Fruit fly (Drosophila melanogaster) whole organism, larva: ENCODE measurements around the gene CG11550.

Experiments used
- noc ChIP-seq: fragments of 200-800 bp; sonication (Bioruptor generic); optimal IDR thresholded peaks from 3 replicates; lab custom pipeline; 2019; ENCODE audit warnings: missing biosample characterization, mild to moderate bottlenecking, missing genetic modification characterization, moderate library complexity

The CG11550 gene

dm6 chr3R:31679830-31680294, at the start of gene CG11550:
Gene CG11550 (minus strand): TSS chr3R:31679880.
- no peak for TF ChIP-seq noc (tag; lab: Kevin White, UChicago)

dm6 chr3R:31727773-31728172, 48.1 kb upstream of the CG11550 start:
- TF ChIP-seq noc (tag; lab: Kevin White, UChicago), result no peak

DNA sequence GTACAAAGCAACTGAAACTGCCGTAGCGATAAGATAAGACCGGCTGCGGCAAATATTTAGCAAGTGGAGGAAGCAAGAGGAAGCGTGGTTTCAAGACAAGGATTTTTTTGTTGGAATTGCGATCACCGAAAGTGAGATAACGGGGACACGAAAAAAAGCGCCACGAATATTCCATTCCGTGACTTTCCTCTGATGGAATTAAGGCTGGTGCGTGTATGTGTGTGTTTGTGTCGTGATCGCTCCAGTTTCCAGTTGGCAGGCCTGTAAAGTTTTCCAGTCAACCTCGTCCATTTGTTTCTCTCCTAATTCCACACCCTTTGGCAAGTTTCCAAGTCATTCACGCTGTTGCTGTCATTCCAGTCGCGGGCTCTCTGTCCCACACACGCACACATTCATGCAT, 46.6 kb upstream of the CG11550 start:
- no peak for TF ChIP-seq noc (tag; lab: Kevin White, UChicago)

DNA sequence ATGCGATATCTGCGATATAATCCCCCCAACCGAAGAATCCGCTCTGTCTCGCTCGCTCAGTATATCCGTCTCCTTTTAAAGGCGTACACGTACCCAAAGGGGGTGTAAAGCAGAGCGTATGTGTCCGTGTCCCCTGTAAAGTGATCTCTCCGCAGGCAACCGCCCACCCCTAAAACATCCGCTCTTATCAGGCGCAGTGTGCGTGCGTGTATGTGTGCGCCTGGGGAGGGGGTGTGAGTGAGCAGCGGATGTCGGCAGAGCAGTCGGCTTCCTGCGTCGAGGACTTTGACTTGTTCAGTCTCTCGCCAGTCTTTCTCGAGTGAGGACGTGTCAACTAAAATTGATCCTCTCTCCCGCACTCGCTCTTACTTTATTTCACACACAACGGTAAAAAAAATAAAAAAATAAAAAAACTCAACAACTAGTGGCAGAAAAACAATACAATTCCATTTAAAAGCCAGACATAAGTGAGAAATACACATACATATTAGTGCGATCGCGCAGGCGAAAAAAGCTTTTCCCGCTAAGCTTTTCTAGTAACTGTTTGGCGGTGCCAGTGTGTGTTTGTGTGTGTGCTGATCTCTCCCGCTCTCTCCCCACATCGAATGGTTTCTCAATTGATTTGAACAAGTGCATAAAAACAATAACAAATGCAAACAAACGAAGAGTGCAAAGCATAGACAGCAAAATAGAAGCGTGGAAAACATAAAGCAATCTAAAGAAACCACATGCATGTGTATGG, 46.0 kb upstream of the CG11550 start:
- no peak for TF ChIP-seq noc (tag; lab: Kevin White, UChicago)

DNA sequence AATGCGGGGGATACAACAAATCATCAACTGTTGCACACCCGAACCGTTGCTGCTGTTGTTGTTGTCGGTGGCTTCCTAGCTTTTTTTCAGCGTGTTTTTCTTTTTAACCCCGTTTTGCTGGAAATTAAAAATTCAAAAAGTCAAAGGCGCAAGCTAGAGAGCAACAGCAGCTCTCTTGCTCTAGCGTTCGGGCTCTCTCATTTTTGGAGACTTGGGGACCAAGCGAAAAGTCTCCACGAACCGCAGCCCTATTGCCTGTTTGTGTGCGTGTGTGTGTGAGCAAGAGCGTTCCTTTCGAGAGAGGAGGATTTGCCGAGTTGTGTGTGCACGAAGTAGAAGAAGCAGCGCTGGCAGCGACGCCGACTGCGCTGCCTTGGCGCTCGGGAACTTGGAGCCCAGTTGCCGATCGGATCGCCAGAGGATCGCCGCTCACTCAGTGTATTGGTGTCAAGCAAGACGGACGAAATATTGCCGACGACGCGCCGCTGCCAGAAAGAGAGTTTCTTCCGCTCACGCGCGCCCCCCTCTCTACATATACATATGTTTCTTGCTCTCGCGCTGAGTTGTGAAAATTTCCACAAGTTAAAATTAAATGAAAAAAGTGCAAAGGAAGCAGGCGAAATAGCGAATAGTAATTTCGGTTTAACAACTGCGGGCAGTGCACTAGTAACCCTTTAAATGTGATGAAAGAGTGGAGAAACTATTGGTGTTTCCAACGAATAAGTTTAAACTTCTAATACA, 45.1 kb upstream of the CG11550 start:
- TF ChIP-seq noc (tag; lab: Kevin White, UChicago), result no peak

dm6 chr3R:31724136-31724535, 44.5 kb upstream of the CG11550 start:
- no peak for TF ChIP-seq noc (tag; lab: Kevin White, UChicago)

DNA sequence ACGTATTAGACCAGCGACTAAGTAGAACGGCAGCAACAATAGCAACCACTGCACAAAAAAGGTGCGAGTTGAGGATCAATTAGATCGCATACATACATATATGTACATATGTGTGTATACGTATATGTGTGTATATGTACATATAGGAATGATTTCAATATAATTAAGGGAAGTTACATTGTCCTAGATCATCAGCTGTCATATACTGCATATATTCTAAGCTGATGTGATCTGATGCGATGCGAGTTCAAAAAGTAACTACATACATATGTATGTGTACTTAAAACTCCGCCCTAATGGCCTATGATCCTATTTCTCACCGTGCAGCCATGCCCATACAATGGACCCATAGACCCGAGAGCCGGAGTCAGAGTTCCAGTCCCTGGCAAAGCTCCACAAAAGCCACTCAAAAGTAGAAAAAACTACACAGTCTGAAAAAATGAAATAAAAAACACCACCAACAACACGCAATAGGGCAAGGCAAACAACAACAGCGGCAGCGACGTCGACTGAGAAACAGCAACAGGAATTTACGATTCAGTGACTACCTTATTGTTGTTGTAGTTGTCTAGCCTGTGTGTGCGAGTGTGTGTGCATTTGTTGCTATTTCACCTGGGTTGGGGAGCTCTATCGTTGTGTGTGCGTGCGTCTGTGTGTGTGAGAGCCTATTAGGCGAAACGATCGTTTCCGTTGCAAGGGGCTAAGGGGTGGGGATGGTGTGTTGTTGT, 43.7 kb upstream of the CG11550 start:
- no peak for TF ChIP-seq noc (tag; lab: Kevin White, UChicago)

DNA sequence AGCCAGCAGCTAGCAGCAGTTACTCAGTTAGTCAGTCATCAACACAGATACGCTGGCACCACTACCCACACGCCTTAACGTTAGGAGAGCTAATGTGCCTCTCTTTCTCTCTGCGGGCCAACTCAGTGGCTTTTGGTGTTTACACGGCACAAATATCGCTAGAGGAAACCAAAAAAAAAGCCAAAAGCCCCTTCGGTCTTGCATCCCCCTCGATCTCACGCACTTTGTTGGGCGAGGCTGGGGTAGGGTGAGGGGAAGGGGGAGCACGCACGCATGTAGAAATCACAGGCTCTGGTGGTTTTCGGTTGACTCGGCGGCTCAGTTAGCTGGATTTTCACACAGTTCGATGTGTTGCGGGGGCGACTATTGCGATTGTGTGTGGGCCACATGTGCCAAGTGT, 42.3 kb upstream of the CG11550 start:
- no peak for TF ChIP-seq noc (tag; lab: Kevin White, UChicago)

DNA sequence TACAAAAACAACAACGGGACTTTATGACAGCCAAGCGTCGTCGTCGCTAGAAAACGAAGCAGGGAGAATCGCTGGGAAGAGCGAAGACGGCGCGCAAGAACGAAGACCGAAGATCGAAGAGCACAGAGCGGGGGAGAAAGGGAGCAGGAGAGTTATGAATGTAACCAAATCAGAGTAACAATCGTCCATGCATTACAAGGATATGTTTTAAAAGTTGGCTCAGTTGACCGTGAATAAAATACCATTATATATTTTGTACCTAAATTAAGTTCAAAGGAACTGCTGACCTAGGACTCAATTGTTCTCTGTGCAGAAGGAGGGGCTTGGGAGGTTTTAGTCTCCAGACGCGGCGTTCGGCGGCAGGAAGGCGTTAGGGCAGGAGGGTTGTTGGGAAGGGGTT, 41.8 kb upstream of the CG11550 start:
- TF ChIP-seq noc (tag; lab: Kevin White, UChicago), result peak; percentile 5

DNA sequence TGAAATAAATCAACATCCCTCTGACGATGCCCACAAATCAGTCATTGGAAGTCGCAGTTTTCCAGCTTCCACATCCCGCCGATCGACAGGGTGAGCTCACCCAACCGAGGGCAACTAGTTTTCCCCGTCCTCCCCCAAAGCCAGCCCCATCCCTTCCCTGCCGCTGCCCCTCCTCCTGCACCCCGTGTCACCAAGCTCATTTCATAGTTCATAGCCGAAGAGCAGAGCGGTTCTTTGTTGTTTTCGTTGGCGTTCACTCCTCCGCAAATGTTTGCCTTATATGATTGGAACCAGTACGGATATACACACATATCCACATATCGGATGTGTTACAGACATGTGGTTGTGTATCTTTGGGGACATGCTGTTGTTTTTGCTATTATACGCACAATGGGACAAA, 40.4 kb upstream of the CG11550 start:
- TF ChIP-seq noc (tag; lab: Kevin White, UChicago), result no peak

- TF ChIP-seq noc (tag; lab: Kevin White, UChicago), result no peak
Measured at dm6 chr3R:31719497-31719896, 39.8 kb upstream of the CG11550 start.

dm6 chr3R:31718967-31719366, 39.3 kb upstream of the CG11550 start:
- TF ChIP-seq noc (tag; lab: Kevin White, UChicago), result no peak

DNA sequence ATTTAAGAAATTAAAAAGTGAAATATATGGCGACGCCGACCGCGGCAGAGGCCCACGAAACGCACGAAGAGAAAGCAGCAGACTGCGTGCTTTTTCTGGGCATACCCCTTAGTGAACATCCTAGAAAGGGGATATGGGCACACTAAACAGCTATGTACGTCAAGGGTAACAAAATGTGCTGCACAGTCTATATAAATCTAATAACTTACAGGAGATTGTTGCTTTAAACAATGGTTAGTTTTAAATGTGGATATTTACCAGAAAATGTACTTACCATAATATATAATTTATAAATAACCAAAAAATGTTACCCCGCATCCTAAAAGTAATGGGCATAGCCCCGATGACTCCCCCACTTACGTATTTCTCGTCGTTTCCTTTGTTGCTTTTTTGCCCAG, 38.5 kb upstream of the CG11550 start:
- TF ChIP-seq noc (tag; lab: Kevin White, UChicago), result no peak

DNA sequence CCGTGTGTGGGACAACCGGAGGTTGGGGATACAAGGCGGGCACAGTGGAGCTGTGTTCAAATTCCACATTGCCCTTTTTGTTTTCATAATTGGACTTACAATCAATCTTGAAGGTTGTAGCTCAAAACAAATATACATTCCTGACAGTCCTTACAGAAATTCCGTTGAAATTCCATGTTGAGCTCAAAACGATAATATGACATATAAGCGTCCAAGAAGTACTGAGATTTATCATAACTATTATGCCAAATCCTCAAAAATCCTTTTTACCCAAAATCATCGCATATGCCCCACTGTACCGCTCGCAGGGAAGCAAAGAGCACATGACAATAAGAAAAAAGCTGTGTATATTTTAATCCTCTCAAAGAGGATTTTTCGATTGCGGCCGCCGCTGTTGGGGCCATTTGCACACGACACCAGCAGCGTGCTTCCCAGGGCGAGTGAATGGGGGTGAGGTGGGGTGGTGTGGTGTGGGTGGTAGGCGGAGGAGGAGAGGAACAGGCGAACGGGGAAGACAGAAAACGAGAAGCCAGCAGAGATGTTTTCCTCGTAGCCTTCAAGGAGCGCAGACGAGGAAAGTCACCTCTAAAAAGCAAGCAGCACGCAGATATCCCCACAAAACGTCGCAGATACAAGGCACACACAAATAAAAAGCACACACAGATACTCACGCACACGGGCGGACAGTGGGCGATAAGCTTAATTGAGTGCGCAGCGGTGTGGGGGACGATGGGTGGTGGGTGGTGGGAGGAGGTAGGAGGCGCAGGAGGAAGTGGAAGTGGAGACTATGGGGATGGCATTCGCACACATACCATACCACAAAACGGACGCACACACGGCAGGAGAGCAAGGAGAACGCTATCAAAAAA, 37.9 kb upstream of the CG11550 start:
- TF ChIP-seq noc (tag; lab: Kevin White, UChicago), result peak; percentile 10

DNA sequence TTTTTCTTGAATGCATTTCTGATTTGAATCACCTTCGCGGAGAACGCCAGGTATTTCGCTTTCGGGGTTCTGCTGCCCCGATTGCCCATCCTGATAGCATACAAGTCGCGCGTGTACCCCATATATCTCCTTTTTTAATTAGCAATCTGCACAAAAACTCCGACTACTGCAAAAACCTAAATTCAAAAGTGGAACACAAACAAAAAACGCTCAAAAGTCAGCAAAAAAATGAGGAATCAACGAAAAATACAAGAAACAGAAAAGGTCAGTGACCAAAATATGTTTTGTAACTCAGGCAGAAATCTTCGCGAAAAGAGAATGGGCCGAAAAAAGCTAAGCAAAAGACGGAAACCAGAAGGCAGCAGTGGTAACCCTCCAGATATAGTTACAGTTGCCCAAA, 36.6 kb upstream of the CG11550 start:
- no peak for TF ChIP-seq noc (tag; lab: Kevin White, UChicago)
